Fruit fly (Drosophila melanogaster) whole organism, embryonic: ENCODE measurements around the gene CG46387.

Experiments used
- CG10147 ChIP-seq: fragments of 200-800 bp; sonication (Bioruptor generic); optimal IDR thresholded peaks from 2 replicates; lab custom pipeline; 2019; ENCODE audit warnings: missing biosample characterization, mild to moderate bottlenecking, missing genetic modification characterization, moderate library complexity
- CG10267 ChIP-seq: fragments of 200-800 bp; sonication (Bioruptor generic); optimal IDR thresholded peaks from 2 replicates; lab custom pipeline; 2018; ENCODE audit warnings: missing biosample characterization, mild to moderate bottlenecking, missing genetic modification characterization, moderate library complexity
- CG10366 ChIP-seq: fragments of 200-800 bp; sonication (Bioruptor generic); IDR thresholded peaks from 2 replicates; pipeline ENCODE4 v1.3.6; 2022; ENCODE audit warnings: missing biosample characterization, missing genetic modification characterization
- CG10462 ChIP-seq: fragments of 200-800 bp; sonication (Bioruptor generic); optimal IDR thresholded peaks from 2 replicates; lab custom pipeline; 2016; ENCODE audit warnings: missing biosample characterization, missing genetic modification characterization
- CG11456 ChIP-seq: fragments of 200-800 bp; sonication (Bioruptor generic); IDR thresholded peaks from 3 replicates; pipeline ENCODE4 v1.3.6; 2022; ENCODE audit warnings: missing biosample characterization, missing genetic modification characterization
- CG11695 ChIP-seq: fragments of 200-800 bp; sonication (Bioruptor generic); IDR thresholded peaks from 3 replicates; pipeline ENCODE4 v1.3.6; 2022; ENCODE audit warnings: missing biosample characterization, missing genetic modification characterization
- CG12659 ChIP-seq: fragments of 200-800 bp; sonication (Bioruptor generic); optimal IDR thresholded peaks from 3 replicates; lab custom pipeline; 2017; ENCODE audit warnings: mild to moderate bottlenecking, missing biosample characterization, missing genetic modification reagents, missing genetic modification characterization
- CG12744 ChIP-seq: fragments of 200-800 bp; sonication (Bioruptor generic); optimal IDR thresholded peaks from 2 replicates; lab custom pipeline; 2016; ENCODE audit warnings: missing biosample characterization, missing genetic modification characterization
- CG14014 ChIP-seq: fragments of 200-800 bp; sonication (Bioruptor generic); IDR thresholded peaks from 2 replicates; pipeline ENCODE4 v1.3.6; 2022; ENCODE audit warnings: missing biosample characterization, missing genetic modification characterization
- CG17328 ChIP-seq: fragments of 200-800 bp; sonication (Bioruptor generic); IDR thresholded peaks from 2 replicates; pipeline ENCODE4 v1.3.6; 2022; ENCODE audit warnings: missing biosample characterization, missing genetic modification characterization
- CG17912 ChIP-seq: fragments of 200-800 bp; sonication (Bioruptor generic); optimal IDR thresholded peaks from 2 replicates; lab custom pipeline; 2018; ENCODE audit warnings: missing biosample characterization, mild to moderate bottlenecking, missing genetic modification characterization
- CG34224 ChIP-seq: fragments of 200-800 bp; sonication (Bioruptor generic); IDR thresholded peaks from 3 replicates; pipeline ENCODE4 v1.3.6; 2022; ENCODE audit warnings: missing biosample characterization, missing genetic modification characterization; ENCODE audit not compliant: partially characterized antibody
- CG3726 ChIP-seq: fragments of 200-800 bp; sonication (Bioruptor generic); IDR thresholded peaks from 3 replicates; pipeline ENCODE4, ENCODE4 v1.3.6; 2022; ENCODE audit warnings: missing biosample characterization, missing genetic modification characterization
- CG3995 ChIP-seq: fragments of 200-800 bp; sonication (Bioruptor generic); optimal IDR thresholded peaks from 3 replicates; lab custom pipeline; 2016; ENCODE audit warnings: missing biosample characterization, missing genetic modification characterization
- CG4360 ChIP-seq: fragments of 200-800 bp; sonication (Bioruptor generic); IDR thresholded peaks from 2 replicates; pipeline ENCODE4 v1.3.6; 2022; ENCODE audit warnings: missing biosample characterization, missing genetic modification characterization
- CG4707 ChIP-seq: fragments of 200-800 bp; sonication (Bioruptor generic); optimal IDR thresholded peaks from 2 replicates; lab custom pipeline; 2018; ENCODE audit warnings: missing biosample characterization, mild to moderate bottlenecking, missing genetic modification characterization, moderate library complexity
- CG5245 ChIP-seq: fragments of 200-800 bp; sonication (Bioruptor generic); optimal IDR thresholded peaks from 3 replicates; lab custom pipeline; 2016; ENCODE audit warnings: missing biosample characterization, missing genetic modification characterization
- CG6254 ChIP-seq: fragments of 200-800 bp; sonication (Bioruptor generic); optimal IDR thresholded peaks from 3 replicates; lab custom pipeline; 2017; ENCODE audit warnings: mild to moderate bottlenecking, missing biosample characterization, missing genetic modification reagents, missing genetic modification characterization
- CG7987 ChIP-seq: fragments of 200-800 bp; sonication (Bioruptor generic); optimal IDR thresholded peaks from 2 replicates; lab custom pipeline; 2018; ENCODE audit warnings: missing biosample characterization, mild to moderate bottlenecking, missing genetic modification characterization, moderate library complexity
- CG8478 ChIP-seq: fragments of >200 bp; optimal IDR thresholded peaks from 2 replicates; lab custom pipeline; 2018
- CHES-1-like ChIP-seq: fragments of 200-800 bp; sonication (Bioruptor generic); optimal IDR thresholded peaks from 2 replicates; lab custom pipeline; 2016; ENCODE audit warnings: missing biosample characterization, missing genetic modification characterization
- ERR ChIP-seq: fragments of 200-800 bp; sonication (Bioruptor generic); optimal IDR thresholded peaks from 2 replicates; lab custom pipeline; 2016; ENCODE audit warnings: missing biosample characterization, missing genetic modification characterization
- Eip74EF ChIP-seq, 2 experiments: fragments of 200-800 bp in 1 of 2; fragments of >200 bp in 1 of 2; sonication (Bioruptor generic) in 1 of 2; optimal IDR thresholded peaks; 2 replicates each; lab custom pipeline; 2017 to 2019; ENCODE audit warnings: missing biosample characterization in 2 of 2, missing genetic modification characterization in 2 of 2, mild to moderate bottlenecking in 1 of 2, moderate library complexity in 1 of 2
- Hr51 ChIP-seq, 2 experiments: fragments of 200-800 bp; sonication (Bioruptor generic); optimal IDR thresholded peaks; 2 replicates in 1 of 2; 3 replicates in 1 of 2; lab custom pipeline; 2016 to 2018; ENCODE audit warnings: missing biosample characterization in 2 of 2, missing genetic modification characterization in 2 of 2, mild to moderate bottlenecking in 1 of 2, moderate library complexity in 1 of 2
- Jarid2 ChIP-seq: fragments of 200-800 bp; sonication (Bioruptor generic); optimal IDR thresholded peaks from 3 replicates; lab custom pipeline; 2017; ENCODE audit warnings: mild to moderate bottlenecking, missing biosample characterization, missing genetic modification reagents, missing genetic modification characterization
- MESR4 ChIP-seq: fragments of 200-800 bp; sonication (Bioruptor generic); optimal IDR thresholded peaks from 2 replicates; lab custom pipeline; 2018; ENCODE audit warnings: missing biosample characterization, mild to moderate bottlenecking, missing genetic modification characterization, moderate library complexity
- Meics ChIP-seq: fragments of 200-800 bp; sonication (Bioruptor generic); optimal IDR thresholded peaks from 2 replicates; lab custom pipeline; 2017; ENCODE audit warnings: missing biosample characterization, mild to moderate bottlenecking, missing genetic modification characterization
- Mrtf ChIP-seq: fragments of 200-800 bp; sonication (Bioruptor generic); IDR thresholded peaks from 3 replicates; pipeline ENCODE4 v1.3.6; 2022; ENCODE audit warnings: missing biosample characterization, missing genetic modification characterization
- NC2β ChIP-seq: fragments of 200-800 bp; sonication (Bioruptor generic); optimal IDR thresholded peaks from 2 replicates; lab custom pipeline; 2016; ENCODE audit warnings: missing biosample characterization, missing genetic modification characterization
- Neu2 ChIP-seq: fragments of 200-800 bp; sonication (Bioruptor generic); optimal IDR thresholded peaks from 3 replicates; lab custom pipeline; 2016; ENCODE audit warnings: missing biosample characterization, missing genetic modification characterization, borderline replicate concordance
- Nf-YC ChIP-seq: fragments of 200-800 bp; optimal IDR thresholded peaks from 3 replicates; lab custom pipeline; 2019; ENCODE audit warnings: missing biosample characterization, mild to moderate bottlenecking, missing genetic modification characterization, moderate library complexity
- Poxn ChIP-seq: fragments of 200-800 bp; sonication (Bioruptor generic); IDR thresholded peaks from 2 replicates; pipeline ENCODE4 v1.3.6; 2022; ENCODE audit warnings: missing biosample characterization, missing genetic modification characterization
- bcd ChIP-seq: fragments of 200-800 bp; sonication (Bioruptor generic); optimal IDR thresholded peaks from 2 replicates; lab custom pipeline; 2017; ENCODE audit warnings: missing biosample characterization, mild to moderate bottlenecking, missing genetic modification characterization
- cas ChIP-seq: fragments of 200-800 bp; sonication (Bioruptor generic); IDR thresholded peaks from 2 replicates; pipeline ENCODE4 v1.3.6; 2022; ENCODE audit warnings: missing biosample characterization, missing genetic modification characterization
- crol ChIP-seq: fragments of 200-800 bp; sonication (Bioruptor generic); IDR thresholded peaks from 2 replicates; pipeline ENCODE4 v1.3.6; 2022; ENCODE audit warnings: missing biosample characterization, missing genetic modification characterization
- dmrt11E ChIP-seq: fragments of 200-800 bp; sonication (Bioruptor generic); optimal IDR thresholded peaks from 3 replicates; lab custom pipeline; 2018; ENCODE audit warnings: missing biosample characterization, mild to moderate bottlenecking, missing genetic modification characterization, moderate library complexity
- dmrt99B ChIP-seq: fragments of 200-800 bp; sonication (Bioruptor generic); optimal IDR thresholded peaks from 2 replicates; lab custom pipeline; 2018; ENCODE audit warnings: missing biosample characterization, mild to moderate bottlenecking, missing genetic modification characterization, moderate library complexity
- fd3F ChIP-seq: fragments of 200-800 bp; sonication (Bioruptor generic); optimal IDR thresholded peaks from 2 replicates; lab custom pipeline; 2018; ENCODE audit warnings: missing biosample characterization, mild to moderate bottlenecking, missing genetic modification characterization, moderate library complexity
- grau ChIP-seq: fragments of 200-800 bp; optimal IDR thresholded peaks from 3 replicates; lab custom pipeline; 2019; ENCODE audit warnings: missing biosample characterization, mild to moderate bottlenecking, missing genetic modification characterization, moderate library complexity
- hth ChIP-seq: fragments of >200 bp; optimal IDR thresholded peaks from 2 replicates; lab custom pipeline; 2017; ENCODE audit warnings: inconsistent platforms
- kay ChIP-seq: fragments of 200-800 bp; sonication (Bioruptor generic); optimal IDR thresholded peaks from 2 replicates; lab custom pipeline; 2016; ENCODE audit warnings: missing biosample characterization, missing genetic modification characterization
- lov ChIP-seq, 2 experiments: fragments of 200-800 bp in 1 of 2; fragments of >200 bp in 1 of 2; sonication (Bioruptor generic) in 1 of 2; IDR thresholded peaks in 1 of 2; optimal IDR thresholded peaks in 1 of 2; 2 replicates in 1 of 2; 3 replicates in 1 of 2; pipeline versions ENCODE4 v1.3.6 to Lab custom; 2017 to 2022; ENCODE audit warnings: missing biosample characterization in 1 of 2, missing genetic modification characterization in 1 of 2
- otp ChIP-seq: fragments of 200-800 bp; sonication (Bioruptor generic); IDR thresholded peaks from 3 replicates; pipeline ENCODE4, ENCODE4 v1.3.6; 2022; ENCODE audit warnings: missing biosample characterization, missing genetic modification characterization
- p53 ChIP-seq: fragments of 200-800 bp; sonication (Bioruptor generic); optimal IDR thresholded peaks from 2 replicates; lab custom pipeline; 2016; ENCODE audit warnings: missing biosample characterization, missing genetic modification characterization
- ranshi ChIP-seq: fragments of 200-800 bp; sonication (Bioruptor generic); IDR thresholded peaks from 2 replicates; pipeline ENCODE4 v1.3.6; 2022; ENCODE audit warnings: missing biosample characterization, missing genetic modification characterization
- scrt ChIP-seq: fragments of 200-800 bp; sonication (Bioruptor generic); optimal IDR thresholded peaks from 2 replicates; lab custom pipeline; 2018; ENCODE audit warnings: missing biosample characterization, mild to moderate bottlenecking, missing genetic modification characterization, moderate library complexity
- tap ChIP-seq: fragments of 200-800 bp; optimal IDR thresholded peaks from 3 replicates; lab custom pipeline; 2019; ENCODE audit warnings: missing biosample characterization, mild to moderate bottlenecking, missing genetic modification characterization, moderate library complexity
- tll ChIP-seq, 2 experiments: fragments of 200-800 bp in 1 of 2; fragments of >200 bp in 1 of 2; sonication (Bioruptor generic) in 1 of 2; optimal IDR thresholded peaks; 2 replicates each; lab custom pipeline; 2017 to 2019; ENCODE audit warnings: missing biosample characterization in 2 of 2, missing genetic modification characterization in 2 of 2, mild to moderate bottlenecking in 1 of 2, moderate library complexity in 1 of 2
- vnd ChIP-seq: fragments of 200-800 bp; sonication (Bioruptor generic); IDR thresholded peaks from 3 replicates; pipeline ENCODE4 v1.3.6; 2022; ENCODE audit warnings: missing biosample characterization, missing genetic modification characterization; ENCODE audit not compliant: partially characterized antibody

CG46387 gene

dm6 chr3L:9888630-9889130 is 9.7 kb upstream of the CG46387 start, which contains the start of the genes Taf2 and CalpB (continued):
- TF ChIP-seq NC2β (GFP tag; lab: Kevin White, UChicago) (peak; percentile 33), bcd (GFP tag; lab: Kevin White, UChicago) (peak; percentile 91), grau (tag; lab: Kevin White, UChicago) (peak; percentile 91), CG10147 (peak; percentile 93), CG11695 (peak; percentile 88), Meics (peak; percentile 92), tll (GFP tag; optimal IDR thresholded peaks at IDR 0.05; lab: Kevin White, UChicago) (peak in 1 of 2 experiments; percentile 57), Hr51 (GFP tag; optimal IDR thresholded peaks at IDR 0.05; lab: Kevin White, UChicago) (peak; percentile 41 to 91), CG14014 (GFP tag; lab: Robert Waterston, UW) (peak; percentile 66), CHES-1-like (GFP tag; lab: Kevin White, UChicago) (peak; percentile 55), hth (no peak), Jarid2 (GFP tag; lab: Kevin White, UChicago) (no peak), vnd (GFP tag; lab: Robert Waterston, UW) (no peak), ERR (GFP tag; lab: Kevin White, UChicago) (no peak), CG4707 (GFP tag; lab: Kevin White, UChicago) (peak; percentile 19), Neu2 (GFP tag; lab: Kevin White, UChicago) (no peak), Nf-YC (no peak), lov (optimal IDR thresholded peaks at IDR 0.05; lab: Kevin White, UChicago) (no peak), lov (GFP tag; IDR thresholded peaks at IDR 0.05; lab: Robert Waterston, UW) (no peak), fd3F (GFP tag; lab: Kevin White, UChicago) (peak; percentile 83), Poxn (GFP tag; lab: Robert Waterston, UW) (no peak), dmrt11E (tag; lab: Kevin White, UChicago) (peak; percentile 82), cas (GFP tag; lab: Robert Waterston, UW) (no peak), Mrtf (GFP tag; lab: Robert Waterston, UW) (peak; percentile 51; the same call in 1 of the 3 replicates), CG4360 (GFP tag; lab: Robert Waterston, UW) (no peak), CG3995 (GFP tag; lab: Kevin White, UChicago) (no peak), MESR4 (GFP tag; lab: Kevin White, UChicago) (no peak), dmrt99B (tag; lab: Kevin White, UChicago) (peak; percentile 92), CG34224 (no peak; the same call in 2 of the 3 replicates), kay (GFP tag; lab: Kevin White, UChicago) (peak; percentile 96), p53 (GFP tag; lab: Kevin White, UChicago) (no peak), tap (tag; lab: Kevin White, UChicago) (peak; percentile 94), CG17912 (GFP tag; lab: Kevin White, UChicago) (no peak), CG17328 (GFP tag; lab: Robert Waterston, UW) (peak; percentile 73; the same call in 1 of the 2 replicates), CG10267 (tag; lab: Kevin White, UChicago) (peak; percentile 89), CG12659 (GFP tag; lab: Kevin White, UChicago) (peak; percentile 91), otp (GFP tag; lab: Robert Waterston, UW) (peak; percentile 64; the same call in 1 of the 3 replicates), CG3726 (peak; percentile 5; the same call in 1 of the 3 replicates), CG10462 (GFP tag; lab: Kevin White, UChicago) (peak; percentile 67), CG12744 (no peak), crol (GFP tag; lab: Robert Waterston, UW) (no peak), Eip74EF (GFP tag; optimal IDR thresholded peaks at IDR 0.05; lab: Kevin White, UChicago) (no peak), CG6254 (GFP tag; lab: Kevin White, UChicago) (peak; percentile 70), CG8478 (lab: Kevin White, UChicago) (no peak), scrt (peak; percentile 56), CG7987 (GFP tag; lab: Kevin White, UChicago) (no peak), CG11456 (GFP tag; lab: Robert Waterston, UW) (peak; percentile 69; the same call in 2 of the 3 replicates), CG5245 (GFP tag; lab: Kevin White, UChicago) (peak; percentile 59), CG10366 (GFP tag; lab: Robert Waterston, UW) (peak; percentile 74), ranshi (GFP tag; lab: Robert Waterston, UW) (peak; percentile 82)
